Worm (Caenorhabditis elegans) whole organism, L1 larva: ENCODE measurements around the gene F31F6.1.
A peak's percentile ranks its signal among the peaks of the same experiment; 100 is the strongest.

Experiments used
- C04F5.9 ChIP-seq: sonication (generic microtip); optimal IDR thresholded peaks from 2 replicates; lab custom pipeline; 2016; ENCODE audit warnings: missing genetic modification characterization, missing compliant biosample characterization
- C16A3.4 ChIP-seq: fragments of 150-350 bp; optimal IDR thresholded peaks from 2 replicates; lab custom pipeline; 2014; ENCODE audit warnings: missing biosample characterization, missing genetic modification characterization
- C34B4.2 ChIP-seq: sonication (generic microtip); optimal IDR thresholded peaks from 2 replicates; lab custom pipeline; 2017; ENCODE audit warnings: mild to moderate bottlenecking, missing genetic modification characterization, missing compliant biosample characterization
- aly-2 ChIP-seq: fragments of 150-350 bp; optimal IDR thresholded peaks from 2 replicates; lab custom pipeline; 2014; ENCODE audit warnings: missing biosample characterization, missing genetic modification characterization
- ama-1 ChIP-seq: fragments of 150-350 bp; optimal IDR thresholded peaks from 2 replicates; lab custom pipeline; 2014
- ceh-82 ChIP-seq, 3 experiments: fragments of 150-350 bp in 1 of 3; sonication (generic microtip) in 2 of 3; optimal IDR thresholded peaks; 2 replicates each; lab custom pipeline; 2014 to 2017; ENCODE audit warnings: missing biosample characterization in 3 of 3, missing genetic modification characterization in 3 of 3
- ceh-88 ChIP-seq: fragments of 200-800 bp; sonication (Bioruptor generic); IDR thresholded peaks from 2 replicates; pipeline ENCODE4 v1.3.6; 2022; ENCODE audit warnings: missing genetic modification characterization, missing compliant biosample characterization
- ces-1 ChIP-seq: fragments of 150-350 bp; optimal IDR thresholded peaks from 2 replicates; lab custom pipeline; 2014; ENCODE audit warnings: missing biosample characterization, missing genetic modification reagents, missing genetic modification characterization
- dpl-1 ChIP-seq, 3 experiments: fragments of 150-350 bp in 2 of 3; sonication (generic microtip) in 1 of 3; optimal IDR thresholded peaks; 2 replicates each; lab custom pipeline; 2014 to 2017; ENCODE audit warnings: missing biosample characterization in 3 of 3, missing genetic modification characterization in 3 of 3, missing genetic modification reagents in 3 of 3
- dsc-1 ChIP-seq: sonication (generic microtip); optimal IDR thresholded peaks from 2 replicates; lab custom pipeline; 2016; ENCODE audit warnings: mild to moderate bottlenecking, missing genetic modification characterization, missing compliant biosample characterization
- efl-1 ChIP-seq, 4 experiments: fragments of 150-350 bp; optimal IDR thresholded peaks in 3 of 4; peaks in 1 of 4; 1 replicate in 1 of 4; 2 replicates in 3 of 4; lab custom pipeline; 2014; ENCODE audit warnings: missing biosample characterization in 2 of 4, missing genetic modification characterization in 2 of 4, missing genetic modification reagents in 2 of 4
- efl-3 ChIP-seq: fragments of 200-800 bp; sonication (Bioruptor generic); optimal IDR thresholded peaks from 2 replicates; lab custom pipeline; 2018; ENCODE audit warnings: mild to moderate bottlenecking, missing genetic modification characterization, missing compliant biosample characterization
- egl-27 ChIP-seq, 2 experiments: fragments of 150-350 bp in 1 of 2; sonication (generic microtip); optimal IDR thresholded peaks; 3 replicates each; lab custom pipeline; 2017 to 2018; ENCODE audit warnings: missing biosample characterization in 2 of 2, missing genetic modification characterization in 2 of 2, missing genetic modification reagents in 2 of 2
- elt-2 ChIP-seq: sonication (generic microtip); optimal IDR thresholded peaks from 2 replicates; lab custom pipeline; 2016; ENCODE audit warnings: missing genetic modification characterization, mild to moderate bottlenecking, inconsistent platforms, missing compliant biosample characterization, missing genetic modification reagents
- ets-5 ChIP-seq: fragments of 200-800 bp; sonication (Bioruptor generic); IDR thresholded peaks from 2 replicates; pipeline ENCODE4 v1.3.6; 2022; ENCODE audit warnings: missing genetic modification characterization, missing compliant biosample characterization
- fkh-8 ChIP-seq: sonication (generic microtip); optimal IDR thresholded peaks from 2 replicates; lab custom pipeline; 2016; ENCODE audit warnings: mild to moderate bottlenecking, missing genetic modification characterization, missing compliant biosample characterization
- fos-1 ChIP-seq: fragments of 150-350 bp; optimal IDR thresholded peaks from 2 replicates; lab custom pipeline; 2014; ENCODE audit warnings: missing biosample characterization, missing genetic modification characterization
- hlh-17 ChIP-seq: fragments of 200-800 bp; sonication (Bioruptor generic); optimal IDR thresholded peaks from 2 replicates; lab custom pipeline; 2018; ENCODE audit warnings: missing genetic modification characterization, mild to moderate bottlenecking, missing compliant biosample characterization, moderate library complexity, borderline replicate concordance
- hlh-4 ChIP-seq: sonication (generic microtip); optimal IDR thresholded peaks from 2 replicates; lab custom pipeline; 2016; ENCODE audit warnings: mild to moderate bottlenecking, missing genetic modification characterization, missing compliant biosample characterization
- hpl-2 ChIP-seq: fragments of 150-350 bp; optimal IDR thresholded peaks from 2 replicates; lab custom pipeline; 2014; ENCODE audit warnings: missing biosample characterization, missing genetic modification reagents, missing genetic modification characterization
- irx-1 ChIP-seq: sonication (generic microtip); optimal IDR thresholded peaks from 2 replicates; lab custom pipeline; 2016; ENCODE audit warnings: missing genetic modification characterization, missing compliant biosample characterization
- jun-1 ChIP-seq: fragments of 150-350 bp; optimal IDR thresholded peaks from 2 replicates; lab custom pipeline; 2014; ENCODE audit warnings: missing biosample characterization, missing genetic modification reagents, missing genetic modification characterization
- lin-14 ChIP-seq: fragments of 200-800 bp; sonication (Bioruptor generic); optimal IDR thresholded peaks from 2 replicates; lab custom pipeline; 2018; ENCODE audit warnings: mild to moderate bottlenecking, missing genetic modification characterization, moderate library complexity, missing compliant biosample characterization
- lin-15B ChIP-seq: fragments of 150-350 bp; sonication (generic microtip); optimal IDR thresholded peaks from 3 replicates; lab custom pipeline; 2014; ENCODE audit warnings: missing biosample characterization, missing genetic modification characterization
- lin-35 ChIP-seq, 2 experiments: fragments of 150-350 bp; optimal IDR thresholded peaks; 2 replicates each; lab custom pipeline; 2014; ENCODE audit warnings: missing biosample characterization in 2 of 2, missing genetic modification characterization in 2 of 2, missing genetic modification reagents in 2 of 2
- lin-39 ChIP-seq: fragments of 150-350 bp; optimal IDR thresholded peaks from 2 replicates; lab custom pipeline; 2014; ENCODE audit warnings: missing biosample characterization, missing genetic modification reagents, missing genetic modification characterization
- lsy-2 ChIP-seq, 2 experiments: fragments of 150-350 bp; optimal IDR thresholded peaks; 2 replicates each; lab custom pipeline; 2014; ENCODE audit warnings: missing biosample characterization in 2 of 2, missing genetic modification characterization in 2 of 2
- mef-2 ChIP-seq: fragments of 150-350 bp; optimal IDR thresholded peaks from 2 replicates; lab custom pipeline; 2014; ENCODE audit warnings: missing biosample characterization, missing genetic modification characterization
- mep-1 ChIP-seq: fragments of 150-350 bp; optimal IDR thresholded peaks from 2 replicates; lab custom pipeline; 2014; ENCODE audit warnings: missing biosample characterization, missing genetic modification characterization
- nhr-12 ChIP-seq: sonication (generic microtip); optimal IDR thresholded peaks from 2 replicates; lab custom pipeline; 2017; ENCODE audit warnings: missing biosample characterization, missing genetic modification characterization
- nhr-19 ChIP-seq: fragments of 200-800 bp; sonication (Bioruptor generic); conservative IDR thresholded peaks from 2 replicates; pipeline ENCODE4 v1.3.6; 2022; ENCODE audit warnings: missing genetic modification characterization, missing compliant biosample characterization
- nhr-20 ChIP-seq: sonication (generic microtip); optimal IDR thresholded peaks from 2 replicates; lab custom pipeline; 2016; ENCODE audit warnings: mild to moderate bottlenecking, missing genetic modification characterization, missing compliant biosample characterization
- nhr-237 ChIP-seq: fragments of 150-350 bp; optimal IDR thresholded peaks from 2 replicates; lab custom pipeline; 2014; ENCODE audit warnings: missing biosample characterization, missing genetic modification characterization
- nhr-28 ChIP-seq: fragments of 150-350 bp; optimal IDR thresholded peaks from 2 replicates; lab custom pipeline; 2014; ENCODE audit warnings: missing biosample characterization, missing genetic modification characterization
- nhr-71 ChIP-seq: sonication (generic microtip); optimal IDR thresholded peaks from 2 replicates; lab custom pipeline; 2016; ENCODE audit warnings: mild to moderate bottlenecking, missing genetic modification characterization, moderate library complexity, missing compliant biosample characterization
- nhr-76 ChIP-seq: sonication (generic microtip); optimal IDR thresholded peaks from 2 replicates; lab custom pipeline; 2017; ENCODE audit warnings: missing biosample characterization, missing genetic modification characterization
- nhr-77 ChIP-seq: fragments of 150-350 bp; optimal IDR thresholded peaks from 2 replicates; lab custom pipeline; 2014; ENCODE audit warnings: missing biosample characterization, missing genetic modification characterization
- nhr-84 ChIP-seq: sonication (generic microtip); optimal IDR thresholded peaks from 2 replicates; lab custom pipeline; 2017; ENCODE audit warnings: missing biosample characterization, missing genetic modification characterization
- nhr-85 ChIP-seq: sonication (generic microtip); peaks from one replicate; lab custom pipeline; 2016; ENCODE audit warnings: missing genetic modification characterization, inconsistent platforms, missing compliant biosample characterization
- nhr-90 ChIP-seq: sonication (generic microtip); optimal IDR thresholded peaks from 2 replicates; lab custom pipeline; 2016; ENCODE audit warnings: mild to moderate bottlenecking, missing genetic modification characterization, missing compliant biosample characterization; ENCODE audit not compliant: poor library complexity
- pag-3 ChIP-seq: sonication (generic microtip); optimal IDR thresholded peaks from 2 replicates; lab custom pipeline; 2017; ENCODE audit warnings: missing genetic modification characterization, mild to moderate bottlenecking, missing compliant biosample characterization, antibody characterized with exemption, borderline replicate concordance; ENCODE audit not compliant: insufficient read depth
- pax-3 ChIP-seq: fragments of 200-800 bp; sonication (Bioruptor generic); optimal IDR thresholded peaks from 2 replicates; lab custom pipeline; 2018; ENCODE audit warnings: mild to moderate bottlenecking, missing genetic modification characterization, moderate library complexity, missing compliant biosample characterization
- snpc-4 ChIP-seq: fragments of 150-350 bp; optimal IDR thresholded peaks from 2 replicates; lab custom pipeline; 2014; ENCODE audit warnings: missing biosample characterization, missing genetic modification characterization
- snu-23 ChIP-seq: sonication (generic microtip); optimal IDR thresholded peaks from 2 replicates; lab custom pipeline; 2016; ENCODE audit warnings: missing genetic modification characterization, missing compliant biosample characterization
- sptf-1 ChIP-seq: fragments of 150-350 bp; optimal IDR thresholded peaks from 2 replicates; lab custom pipeline; 2014; ENCODE audit warnings: missing biosample characterization, missing genetic modification characterization
- tbx-2 ChIP-seq: sonication (generic microtip); optimal IDR thresholded peaks from 2 replicates; lab custom pipeline; 2016; ENCODE audit warnings: missing genetic modification characterization, missing compliant biosample characterization
- unc-86 ChIP-seq: sonication (generic microtip); optimal IDR thresholded peaks from 2 replicates; lab custom pipeline; 2016; ENCODE audit warnings: missing genetic modification characterization, missing compliant biosample characterization
- xbp-1 ChIP-seq: sonication (generic microtip); optimal IDR thresholded peaks from 2 replicates; lab custom pipeline; 2016; ENCODE audit warnings: missing genetic modification characterization, missing compliant biosample characterization
- zag-1 ChIP-seq: fragments of 150-350 bp; optimal IDR thresholded peaks from 2 replicates; lab custom pipeline; 2014; ENCODE audit warnings: missing biosample characterization, missing genetic modification characterization
- zip-4 ChIP-seq: fragments of 200-800 bp; sonication (Bioruptor generic); optimal IDR thresholded peaks from 2 replicates; lab custom pipeline; 2018; ENCODE audit warnings: mild to moderate bottlenecking, missing genetic modification characterization, moderate library complexity, missing compliant biosample characterization
- ztf-4 ChIP-seq: fragments of 150-350 bp; optimal IDR thresholded peaks from 2 replicates; lab custom pipeline; 2014; ENCODE audit warnings: missing biosample characterization, missing genetic modification characterization

Gene F31F6.1

ce11 chrX:14818464-14819259, 49.4 kb downstream of the F31F6.1 start, which contains the start of gene epn-1:
epn-1 (minus strand) TSS chrX:14818514.
- TF ChIP-seq efl-1 (optimal IDR thresholded peaks at IDR 0.05; lab: Kevin White, UChicago): peak; percentile 82 to 91
- peak; percentile 45 to 96 for TF ChIP-seq efl-1 (GFP tag; optimal IDR thresholded peaks at IDR 0.05 in 1 of 2; lab: Kevin White, UChicago)
- TF ChIP-seq hlh-4 (tag; lab: Kevin White, UChicago): no peak
- TF ChIP-seq lin-14 (GFP tag; lab: Kevin White, UChicago): peak; percentile 100
- peak; percentile 95 for TF ChIP-seq jun-1 (tag; lab: Kevin White, UChicago)
- peak; percentile 100 for TF ChIP-seq nhr-71
- TF ChIP-seq ets-5: no peak
- peak; percentile 94 for TF ChIP-seq xbp-1 (tag; lab: Kevin White, UChicago)
- no peak for TF ChIP-seq ces-1 (GFP tag; lab: Kevin White, UChicago)
- TF ChIP-seq C04F5.9 (tag; lab: Kevin White, UChicago): peak; percentile 69
- peak; percentile 99 for TF ChIP-seq nhr-85 (tag; lab: Kevin White, UChicago)
- peak; percentile 83 for TF ChIP-seq lin-39 (tag; lab: Kevin White, UChicago)
- no peak for TF ChIP-seq C34B4.2
- TF ChIP-seq mep-1 (tag; lab: Kevin White, UChicago): peak; percentile 87
- peak; percentile 95 for TF ChIP-seq mef-2 (tag; lab: Kevin White, UChicago)
- TF ChIP-seq fos-1 (tag; lab: Kevin White, UChicago): peak; percentile 89
- peak; percentile 66 to 74 (median 67) for TF ChIP-seq dpl-1 (GFP tag; optimal IDR thresholded peaks at IDR 0.05; lab: Kevin White, UChicago)
- TF ChIP-seq irx-1: peak; percentile 94
- peak; percentile 45 for TF ChIP-seq nhr-76 (tag; lab: Kevin White, UChicago)
- TF ChIP-seq egl-27 (tag; optimal IDR thresholded peaks at IDR 0.05; lab: Kevin White, UChicago): peak; percentile 85 to 97
- TF ChIP-seq ceh-88 (GFP tag; lab: Robert Waterston, UW): peak; percentile 98
- peak; percentile 32 for TF ChIP-seq nhr-28 (tag; lab: Kevin White, UChicago)
- no peak for TF ChIP-seq ama-1 (lab: Kevin White, UChicago)
- TF ChIP-seq sptf-1: no peak
- TF ChIP-seq pax-3 (tag; lab: Kevin White, UChicago): peak; percentile 98
- TF ChIP-seq tbx-2 (tag; lab: Kevin White, UChicago): peak; percentile 99
- peak; percentile 90 for TF ChIP-seq nhr-237 (tag; lab: Kevin White, UChicago)
- TF ChIP-seq nhr-19 (GFP tag; lab: Robert Waterston, UW): peak; percentile 97
- peak; percentile 98 for TF ChIP-seq dsc-1 (tag; lab: Kevin White, UChicago)
- TF ChIP-seq lin-35 (GFP tag; optimal IDR thresholded peaks at IDR 0.05; lab: Kevin White, UChicago): peak; percentile 72 to 88
- TF ChIP-seq zip-4: peak; percentile 89
- TF ChIP-seq aly-2 (tag; lab: Kevin White, UChicago): no peak
- TF ChIP-seq lsy-2 (tag; optimal IDR thresholded peaks at IDR 0.05; lab: Kevin White, UChicago): peak; percentile 89 to 92
- peak; percentile 97 for TF ChIP-seq nhr-90 (tag; lab: Kevin White, UChicago)
- TF ChIP-seq snpc-4 (tag; lab: Kevin White, UChicago): peak; percentile 74
- peak; percentile 51 for TF ChIP-seq lin-15B (tag; lab: Kevin White, UChicago)
- TF ChIP-seq fkh-8 (tag; lab: Kevin White, UChicago): peak; percentile 99
- peak; percentile 27 for TF ChIP-seq nhr-12 (tag; lab: Kevin White, UChicago)
- TF ChIP-seq unc-86 (tag; lab: Kevin White, UChicago): peak; percentile 99
- TF ChIP-seq zag-1 (tag; lab: Kevin White, UChicago): peak; percentile 13
- peak; percentile 92 for TF ChIP-seq ztf-4 (tag; lab: Kevin White, UChicago)
- peak; percentile 99 for TF ChIP-seq snu-23 (GFP tag; lab: Kevin White, UChicago)
- peak; percentile 87 for TF ChIP-seq hpl-2
- TF ChIP-seq elt-2 (tag; lab: Kevin White, UChicago): peak; percentile 95
- peak; percentile 97 for TF ChIP-seq nhr-77 (tag; lab: Kevin White, UChicago)
- peak; percentile 100 for TF ChIP-seq nhr-20 (tag; lab: Kevin White, UChicago)
- TF ChIP-seq hlh-17 (GFP tag; lab: Kevin White, UChicago): no peak
- peak; percentile 39 for TF ChIP-seq efl-3
- TF ChIP-seq C16A3.4 (tag; lab: Kevin White, UChicago): peak; percentile 90
- no peak for TF ChIP-seq nhr-84
- peak; percentile 92 to 95 (median 94) for TF ChIP-seq ceh-82 (tag; optimal IDR thresholded peaks at IDR 0.05; lab: Kevin White, UChicago)
- peak; percentile 69 for TF ChIP-seq pag-3 (tag; lab: Kevin White, UChicago)
